Worm (Caenorhabditis elegans) whole organism, L4 larva: ENCODE data around the gene tars-1.

Experiments
- D1046.2 ChIP-seq: fragments of 200-800 bp; sonication (Bioruptor generic); IDR thresholded peaks from 2 replicates; pipeline ENCODE4 v1.3.6; 2022; ENCODE audit warnings: missing genetic modification characterization, missing compliant biosample characterization
- R02D3.7 ChIP-seq: fragments of 150-350 bp; sonication (generic microtip); optimal IDR thresholded peaks from 3 replicates; lab custom pipeline; 2014; ENCODE audit warnings: missing biosample characterization, missing genetic modification characterization
- T20F7.1 ChIP-seq: fragments of 200-800 bp; sonication (Bioruptor generic); optimal IDR thresholded peaks from 2 replicates; lab custom pipeline; 2018; ENCODE audit warnings: mild to moderate bottlenecking, missing genetic modification characterization, missing compliant biosample characterization
- T26A8.4 ChIP-seq: fragments of 200-800 bp; sonication (Bioruptor generic); IDR thresholded peaks from 2 replicates; pipeline ENCODE4 v1.3.6; 2022; ENCODE audit warnings: missing genetic modification characterization, missing compliant biosample characterization
- Y48G9A.11 ChIP-seq: fragments of 200-800 bp; sonication (Bioruptor generic); IDR thresholded peaks from 2 replicates; pipeline ENCODE4 v1.3.6; 2022; ENCODE audit warnings: missing genetic modification reagents, missing genetic modification characterization, missing compliant biosample characterization
- aha-1 ChIP-seq: fragments of 150-350 bp; peaks from one replicate; lab custom pipeline; 2014; ENCODE audit warnings: missing biosample characterization, missing genetic modification characterization
- attf-4 ChIP-seq: sonication (generic microtip); optimal IDR thresholded peaks from 3 replicates; lab custom pipeline; 2017; ENCODE audit warnings: missing biosample characterization, missing genetic modification characterization
- ceh-82 ChIP-seq: sonication (generic microtip); optimal IDR thresholded peaks from 2 replicates; lab custom pipeline; 2017; ENCODE audit warnings: missing biosample characterization, missing genetic modification characterization
- cey-2 ChIP-seq: sonication (generic microtip); optimal IDR thresholded peaks from 3 replicates; lab custom pipeline; 2017; ENCODE audit warnings: missing genetic modification characterization, mild to moderate bottlenecking, missing compliant biosample characterization, antibody characterized with exemption, borderline replicate concordance; ENCODE audit not compliant: insufficient read depth
- daf-12 ChIP-seq: fragments of 150-350 bp; optimal IDR thresholded peaks from 2 replicates; lab custom pipeline; 2014; ENCODE audit warnings: missing biosample characterization, missing genetic modification reagents, missing genetic modification characterization
- daf-16 ChIP-seq, 3 experiments: sonication (generic microtip); optimal IDR thresholded peaks; 2 replicates each; lab custom pipeline; 2016 to 2017; ENCODE audit warnings: missing genetic modification characterization in 3 of 3, missing genetic modification reagents in 3 of 3, mild to moderate bottlenecking in 2 of 3, missing compliant biosample characterization in 2 of 3, missing biosample characterization in 1 of 3, moderate library complexity in 1 of 3
- egl-43 ChIP-seq: fragments of 200-800 bp; sonication (Bioruptor generic); IDR thresholded peaks from 2 replicates; pipeline ENCODE4 v1.3.6; 2022; ENCODE audit warnings: missing genetic modification reagents, missing genetic modification characterization, missing compliant biosample characterization
- gei-8 ChIP-seq: fragments of 200-800 bp; sonication (Bioruptor generic); optimal IDR thresholded peaks from 2 replicates; lab custom pipeline; 2018; ENCODE audit warnings: mild to moderate bottlenecking, missing genetic modification characterization, missing compliant biosample characterization
- hif-1 ChIP-seq, 2 experiments: sonication (generic microtip); optimal IDR thresholded peaks; 2 replicates each; lab custom pipeline; 2016 to 2017; ENCODE audit warnings: missing compliant biosample characterization in 2 of 2, missing genetic modification characterization in 2 of 2, missing genetic modification reagents in 2 of 2, missing genotype in 2 of 2, mild to moderate bottlenecking in 1 of 2
- lin-39 ChIP-seq: fragments of 150-350 bp; optimal IDR thresholded peaks from 2 replicates; lab custom pipeline; 2014; ENCODE audit warnings: missing biosample characterization, missing genetic modification reagents, missing genetic modification characterization
- lir-3 ChIP-seq: sonication (generic microtip); optimal IDR thresholded peaks from 2 replicates; lab custom pipeline; 2016; ENCODE audit warnings: mild to moderate bottlenecking, missing genetic modification characterization, missing compliant biosample characterization
- madf-9 ChIP-seq: fragments of 200-800 bp; sonication (Bioruptor generic); conservative IDR thresholded peaks from 2 replicates; pipeline ENCODE4 v1.3.6; 2022; ENCODE audit warnings: missing genetic modification reagents, missing genetic modification characterization, missing compliant biosample characterization
- mdt-29 ChIP-seq: fragments of 200-800 bp; sonication (Bioruptor generic); IDR thresholded peaks from 2 replicates; pipeline ENCODE4 v1.3.6; 2022; ENCODE audit warnings: missing genetic modification reagents, missing genetic modification characterization, missing compliant biosample characterization
- mxl-3 ChIP-seq: fragments of 200-800 bp; sonication (Bioruptor generic); optimal IDR thresholded peaks from 2 replicates; lab custom pipeline; 2018; ENCODE audit warnings: mild to moderate bottlenecking, missing genetic modification characterization, missing compliant biosample characterization
- nhr-10 ChIP-seq: fragments of 150-350 bp; optimal IDR thresholded peaks from 2 replicates; lab custom pipeline; 2014; ENCODE audit warnings: missing biosample characterization, missing genetic modification characterization
- nhr-11 ChIP-seq: fragments of 150-350 bp; optimal IDR thresholded peaks from 2 replicates; lab custom pipeline; 2014; ENCODE audit warnings: missing biosample characterization, missing genetic modification characterization
- nhr-41 ChIP-seq: fragments of 200-800 bp; sonication (Bioruptor generic); IDR thresholded peaks from 2 replicates; pipeline ENCODE4 v1.3.6; 2022; ENCODE audit warnings: missing genetic modification reagents, missing genetic modification characterization, missing compliant biosample characterization
- pha-4 ChIP-seq, 2 experiments: fragments of 150-350 bp in 1 of 2; fragments of 200-800 bp in 1 of 2; sonication (Bioruptor generic) in 1 of 2; IDR thresholded peaks in 1 of 2; optimal IDR thresholded peaks in 1 of 2; 2 replicates each; pipeline versions ENCODE4 v1.3.6 to Lab custom; 2014 to 2022; ENCODE audit warnings: missing genetic modification characterization in 2 of 2, missing genetic modification reagents in 2 of 2, missing biosample characterization in 1 of 2, missing compliant biosample characterization in 1 of 2
- php-3 ChIP-seq: fragments of 200-800 bp; sonication (Bioruptor generic); IDR thresholded peaks from 2 replicates; pipeline ENCODE4 v1.3.6; 2022; ENCODE audit warnings: missing genetic modification reagents, missing genetic modification characterization, missing compliant biosample characterization
- sdz-12 ChIP-seq: fragments of 200-800 bp; sonication (Bioruptor generic); optimal IDR thresholded peaks from 2 replicates; lab custom pipeline; 2018; ENCODE audit warnings: mild to moderate bottlenecking, missing genetic modification characterization, missing compliant biosample characterization
- set-16 ChIP-seq: fragments of 200-800 bp; sonication (Bioruptor generic); IDR thresholded peaks from 2 replicates; pipeline ENCODE4 v1.3.6; 2022; ENCODE audit warnings: missing genetic modification reagents, missing genetic modification characterization, missing compliant biosample characterization
- spr-1 ChIP-seq: sonication (generic microtip); optimal IDR thresholded peaks from 2 replicates; lab custom pipeline; 2016; ENCODE audit warnings: mild to moderate bottlenecking, missing genetic modification characterization, missing compliant biosample characterization
- spr-3 ChIP-seq: fragments of 200-800 bp; sonication (Bioruptor generic); optimal IDR thresholded peaks from 2 replicates; lab custom pipeline; 2018; ENCODE audit warnings: mild to moderate bottlenecking, missing genetic modification characterization, missing compliant biosample characterization
- tag-97 ChIP-seq: fragments of 200-800 bp; sonication (Bioruptor generic); IDR thresholded peaks from 2 replicates; pipeline ENCODE4 v1.3.6; 2022; ENCODE audit warnings: missing genetic modification characterization, missing compliant biosample characterization
- unc-39 ChIP-seq: sonication (generic microtip); optimal IDR thresholded peaks from 2 replicates; lab custom pipeline; 2017; ENCODE audit warnings: missing biosample characterization, missing genetic modification characterization
- unc-62 ChIP-seq, 3 experiments: fragments of 150-350 bp in 1 of 3; sonication (generic microtip); optimal IDR thresholded peaks in 2 of 3; peaks in 1 of 3; 1 replicate in 1 of 3; 2 replicates in 2 of 3; lab custom pipeline; 2014 to 2017; ENCODE audit warnings: missing biosample characterization in 3 of 3, missing genetic modification characterization in 3 of 3, missing genetic modification reagents in 3 of 3, missing genotype in 1 of 3
- vab-7 ChIP-seq: fragments of 200-800 bp; sonication (Bioruptor generic); IDR thresholded peaks from 2 replicates; pipeline ENCODE4 v1.3.6; 2022; ENCODE audit warnings: missing genetic modification reagents, missing genetic modification characterization, missing compliant biosample characterization
- zip-2 ChIP-seq: fragments of 150-350 bp; optimal IDR thresholded peaks from 2 replicates; lab custom pipeline; 2014; ENCODE audit warnings: missing biosample characterization, missing genetic modification characterization

The tars-1 gene

ce11 chrII:11723904-11724303 lies 28.4 kb upstream of the tars-1 start, which contains the start of gene ldh-1:
Gene ldh-1 (plus strand): TSS chrII:11724204.
- no peak for TF ChIP-seq pha-4 (GFP tag; IDR thresholded peaks at IDR 0.05; lab: Robert Waterston, UW)
- no peak for TF ChIP-seq pha-4 (tag; optimal IDR thresholded peaks at IDR 0.05; lab: Kevin White, UChicago)
- no peak for TF ChIP-seq daf-16 (GFP tag; optimal IDR thresholded peaks at IDR 0.05; lab: Kevin White, UChicago)
- peak; percentile 24 for TF ChIP-seq daf-16 (tag; optimal IDR thresholded peaks at IDR 0.05; lab: Kevin White, UChicago)
- no peak for TF ChIP-seq zip-2 (tag; lab: Kevin White, UChicago)

ce11 chrII:11722164-11722563 lies 26.7 kb upstream of the tars-1 start:
- TF ChIP-seq madf-9 (GFP tag; lab: Robert Waterston, UW): no peak
- TF ChIP-seq lir-3: no peak
- TF ChIP-seq cey-2 (tag; lab: Kevin White, UChicago): no peak
- no peak for TF ChIP-seq unc-39 (tag; lab: Kevin White, UChicago)
- no peak for TF ChIP-seq sdz-12 (GFP tag; lab: Kevin White, UChicago)
- TF ChIP-seq nhr-10: no peak
- no peak for TF ChIP-seq nhr-41 (GFP tag; lab: Robert Waterston, UW)
- TF ChIP-seq unc-62 (GFP tag; optimal IDR thresholded peaks at IDR 0.05 in 1 of 2; lab: Kevin White, UChicago): peak in 1 of 2 experiments; percentile 11
- no peak for TF ChIP-seq unc-62 (tag; optimal IDR thresholded peaks at IDR 0.05; lab: Kevin White, UChicago)
- no peak for TF ChIP-seq tag-97 (GFP tag; lab: Robert Waterston, UW)
- no peak for TF ChIP-seq gei-8
- peak; percentile 95 for TF ChIP-seq aha-1 (tag; lab: Kevin White, UChicago)
- peak in 1 of 2 experiments; percentile 61 for TF ChIP-seq hif-1 (tag; optimal IDR thresholded peaks at IDR 0.05; lab: Kevin White, UChicago)
- TF ChIP-seq nhr-11 (tag; lab: Kevin White, UChicago): peak; percentile 11
- TF ChIP-seq D1046.2 (GFP tag; lab: Robert Waterston, UW): no peak
- TF ChIP-seq mdt-29 (GFP tag; lab: Robert Waterston, UW): no peak
- TF ChIP-seq ceh-82: no peak

- TF ChIP-seq T26A8.4 (no peak), attf-4 (tag; lab: Kevin White, UChicago) (no peak), set-16 (GFP tag; lab: Robert Waterston, UW) (peak; percentile 79), egl-43 (GFP tag; lab: Robert Waterston, UW) (0 out of 2 replicates have a peak, but pooled peaks have one; percentile 6), php-3 (GFP tag; lab: Robert Waterston, UW) (0 out of 2 replicates have a peak, but pooled peaks have one; percentile 26), mxl-3 (GFP tag; lab: Kevin White, UChicago) (no peak), lin-39 (no peak), vab-7 (GFP tag; lab: Robert Waterston, UW) (no peak)
Measured at ce11 chrII:11721604-11722003, 26.1 kb upstream of the tars-1 start.

ce11 chrII:11720819-11721218 lies 25.4 kb upstream of the tars-1 start:
- TF ChIP-seq Y48G9A.11 (GFP tag; lab: Robert Waterston, UW): peak; percentile 71
- no peak for TF ChIP-seq daf-16 (GFP tag; optimal IDR thresholded peaks at IDR 0.05; lab: Kevin White, UChicago)
- no peak for TF ChIP-seq daf-16 (tag; optimal IDR thresholded peaks at IDR 0.05; lab: Kevin White, UChicago)
- no peak for TF ChIP-seq R02D3.7 (tag; lab: Kevin White, UChicago)
- TF ChIP-seq T20F7.1 (GFP tag; lab: Kevin White, UChicago): peak; percentile 87
- peak; percentile 77 for TF ChIP-seq spr-3 (GFP tag; lab: Kevin White, UChicago)
- peak; percentile 89 for TF ChIP-seq spr-1
- TF ChIP-seq, all 104 proteins: peak for 4

ce11 chrII:11720102-11720501 lies 24.6 kb upstream of the tars-1 start, which contains the start of gene F13D12.3:
Gene F13D12.3 (plus strand): TSS chrII:11720402.
- TF ChIP-seq aha-1 (tag; lab: Kevin White, UChicago): peak; percentile 21
- TF ChIP-seq daf-12 (tag; lab: Kevin White, UChicago): no peak
